Worm (Caenorhabditis elegans) whole organism, L4/young adult: ENCODE results near the gene Y60A3A.23.

Experiments
- W03F9.2 ChIP-seq: fragments of 150-350 bp; optimal IDR thresholded peaks from 2 replicates; lab custom pipeline; 2014; ENCODE audit warnings: missing biosample characterization, missing genetic modification characterization
- dao-5 ChIP-seq: sonication (generic microtip); optimal IDR thresholded peaks from 2 replicates; lab custom pipeline; 2016; ENCODE audit warnings: missing genotype, missing genetic modification characterization, moderate library complexity, missing compliant biosample characterization
- him-1 ChIP-seq: sonication (generic microtip); optimal IDR thresholded peaks from 2 replicates; lab custom pipeline; 2016; ENCODE audit warnings: missing genotype, missing genetic modification reagents, missing genetic modification characterization, missing compliant biosample characterization

DNA sequence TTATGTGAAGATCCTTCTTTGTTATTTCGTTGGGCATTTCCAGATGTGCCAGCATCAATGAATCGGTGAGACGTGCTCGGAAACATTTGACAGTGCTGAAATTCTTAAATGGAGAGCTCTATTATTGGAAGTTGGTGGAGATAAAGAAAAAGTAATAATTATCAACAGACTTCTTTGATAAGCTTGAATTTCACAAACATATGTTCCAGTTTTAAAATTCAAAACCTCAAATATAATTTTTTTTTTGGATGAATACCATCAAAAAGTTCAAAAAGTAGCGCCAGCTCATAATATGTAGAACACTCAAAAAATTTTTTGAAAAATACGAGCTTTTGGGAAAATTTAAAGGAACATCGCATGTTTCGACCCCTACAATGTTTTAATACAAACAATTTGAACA lies 13.5 kb upstream of the Y60A3A.23 start, which contains the start of gene Y60A3A.25:
- TF ChIP-seq W03F9.2 (tag; lab: Kevin White, UChicago): no peak
- TF ChIP-seq him-1 (tag; lab: Kevin White, UChicago): no peak
- no peak for TF ChIP-seq dao-5 (tag; lab: Kevin White, UChicago)
